Worm (Caenorhabditis elegans): ENCODE measurements around the gene C56G2.22.

- TF ChIP-seq snpc-4 (tag; optimal IDR thresholded peaks at IDR 0.05), result no peak
- TF ChIP-seq ztf-7 (tag; optimal IDR thresholded peaks at IDR 0.05), result no peak
- TF ChIP-seq ztf-11 (tag; optimal IDR thresholded peaks at IDR 0.05), result no peak
- TF ChIP-seq nhr-77 (tag; optimal IDR thresholded peaks at IDR 0.05), result no peak
- no peak for TF ChIP-seq ZK337.2 (GFP tag; IDR thresholded peaks at IDR 0.05)
- TF ChIP-seq nhr-25 (tag; optimal IDR thresholded peaks at IDR 0.05; ENCODE audit: borderline replicate concordance, insufficient read depth), result no peak
These were observed at the start of gene C56G2.22, which contains the start of gene trmt-10C.2 for ce11 chrIII:6345968-6346498.

All from whole organism, L4 larva.